Worm (Caenorhabditis elegans) whole organism, mixed stage, embryonic: ENCODE results near the gene hpo-8.

Experiments used
- ces-1 ChIP-seq: fragments of 150-350 bp; optimal IDR thresholded peaks from 2 replicates; lab custom pipeline; 2014; ENCODE audit warnings: missing biosample characterization, missing genetic modification reagents, missing genetic modification characterization
- elt-1 ChIP-seq: sonication (generic microtip); optimal IDR thresholded peaks from 2 replicates; lab custom pipeline; 2017; ENCODE audit warnings: missing genetic modification characterization, mild to moderate bottlenecking, missing compliant biosample characterization, antibody characterized with exemption, moderate library complexity, borderline replicate concordance; ENCODE audit not compliant: insufficient read depth
- elt-3 ChIP-seq: fragments of 150-350 bp; optimal IDR thresholded peaks from 2 replicates; lab custom pipeline; 2014; ENCODE audit warnings: missing biosample characterization, missing genetic modification characterization
- lin-13 ChIP-seq: fragments of 150-350 bp; optimal IDR thresholded peaks from 2 replicates; lab custom pipeline; 2014; ENCODE audit warnings: missing biosample characterization, missing genetic modification characterization
- mab-5 ChIP-seq: fragments of 150-350 bp; optimal IDR thresholded peaks from 2 replicates; lab custom pipeline; 2014; ENCODE audit warnings: missing biosample characterization, missing genetic modification characterization
- mls-2 ChIP-seq: sonication (generic microtip); optimal IDR thresholded peaks from 2 replicates; lab custom pipeline; 2016; ENCODE audit warnings: mild to moderate bottlenecking, missing genetic modification characterization, moderate library complexity, missing compliant biosample characterization
- nhr-12 ChIP-seq: fragments of 150-350 bp; optimal IDR thresholded peaks from 2 replicates; lab custom pipeline; 2014; ENCODE audit warnings: missing biosample characterization, missing genetic modification characterization
- nhr-28 ChIP-seq: fragments of 150-350 bp; optimal IDR thresholded peaks from 2 replicates; lab custom pipeline; 2014; ENCODE audit warnings: missing biosample characterization, missing genetic modification characterization
- nhr-76 ChIP-seq: sonication (generic microtip); optimal IDR thresholded peaks from 2 replicates; lab custom pipeline; 2017; ENCODE audit warnings: missing biosample characterization, missing genetic modification characterization
- pha-4 ChIP-seq: fragments of 150-350 bp; optimal IDR thresholded peaks from 2 replicates; lab custom pipeline; 2018; ENCODE audit warnings: missing biosample characterization, missing genetic modification reagents, missing genetic modification characterization
- unc-62 ChIP-seq: fragments of 150-350 bp; optimal IDR thresholded peaks from 2 replicates; lab custom pipeline; 2014; ENCODE audit warnings: missing biosample characterization, missing genetic modification reagents, missing genetic modification characterization

ce11 chrV:6854711-6855110 lies 15.6 kb downstream of the hpo-8 start, which contains the start of gene gpa-10:
- TF ChIP-seq mls-2 (tag; lab: Kevin White, UChicago) = no peak
- TF ChIP-seq pha-4 (tag; lab: Kevin White, UChicago) = no peak
- TF ChIP-seq ces-1 (GFP tag; lab: Kevin White, UChicago) = no peak
- TF ChIP-seq elt-3 (tag; lab: Kevin White, UChicago) = no peak
- TF ChIP-seq nhr-76 (tag; lab: Kevin White, UChicago) = no peak
- TF ChIP-seq unc-62 (GFP tag; lab: Kevin White, UChicago) = no peak
- no peak for TF ChIP-seq elt-1 (tag; lab: Kevin White, UChicago)
- TF ChIP-seq lin-13 (tag; lab: Kevin White, UChicago) = no peak
- no peak for TF ChIP-seq mab-5 (tag; lab: Kevin White, UChicago)
- TF ChIP-seq nhr-12 (tag; lab: Kevin White, UChicago) = no peak
- no peak for TF ChIP-seq nhr-28 (tag; lab: Kevin White, UChicago)
